Worm (Caenorhabditis elegans): ENCODE results near the gene sri-2.
"Not testable (repeated sequence)": the region's sequence is repeated elsewhere in the genome, so short reads cannot be mapped to it uniquely, and the experiment has no call there.

The sri-2 gene

DNA sequence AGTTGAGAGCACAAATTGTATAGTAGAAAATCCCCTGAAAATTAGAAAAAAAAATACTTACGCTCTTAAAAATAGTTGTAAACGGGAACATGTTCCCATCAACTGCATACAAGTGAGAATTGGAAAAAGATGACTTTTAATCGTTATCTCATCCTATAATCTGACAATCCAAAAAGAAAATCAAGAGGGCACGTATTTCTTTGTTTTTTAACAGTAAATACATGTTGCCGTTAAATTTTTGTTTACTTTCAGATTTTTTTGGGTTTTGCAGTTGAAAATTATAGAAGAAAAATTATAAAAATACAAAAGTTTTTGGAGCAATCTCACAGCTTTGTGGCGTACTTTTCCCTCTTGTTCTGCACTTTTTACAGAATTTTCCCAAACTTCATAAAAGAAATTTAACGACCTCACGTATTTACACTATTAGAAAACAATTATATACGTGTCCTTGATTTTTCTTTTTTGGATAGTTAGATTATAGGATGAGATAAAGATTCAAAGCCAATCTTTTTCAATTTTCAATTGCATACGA lies 31.7 kb upstream of the sri-2 start, which contains the start of the genes C06C6.9 and C06C6.8:
Gene C06C6.9, minus strand, starts transcription at position 101 of the 532 bp plus-strand sequence.
Gene C06C6.8, plus strand, starts transcription at position 482 of the 532 bp plus-strand sequence.
- TF ChIP-seq lin-11 (tag; optimal IDR thresholded peaks at IDR 0.05) (no peak), lim-6 (tag; optimal IDR thresholded peaks at IDR 0.05) (no peak), nhr-232 (tag; optimal IDR thresholded peaks at IDR 0.05) (no peak), unc-86 (tag; optimal IDR thresholded peaks at IDR 0.05) (no peak), F13H6.1 (tag; optimal IDR thresholded peaks at IDR 0.05) (no peak), ttx-3 (tag; optimal IDR thresholded peaks at IDR 0.05) (no peak), T23F11.4 (GFP tag; optimal IDR thresholded peaks at IDR 0.05) (no peak), K09A11.1 (tag; optimal IDR thresholded peaks at IDR 0.05; ENCODE audit: insufficient read depth) (no peak), Y22D7AL.16 (tag; optimal IDR thresholded peaks at IDR 0.05) (no peak), unc-42 (tag; optimal IDR thresholded peaks at IDR 0.05) (no peak), ceh-6 (GFP tag; optimal IDR thresholded peaks at IDR 0.05) (no peak), npax-4 (tag; optimal IDR thresholded peaks at IDR 0.05) (no peak), hlh-30 (tag; optimal IDR thresholded peaks at IDR 0.05; ENCODE audit: insufficient read depth) (no peak), odd-2 (tag; optimal IDR thresholded peaks at IDR 0.05) (no peak), nfya-1 (tag; optimal IDR thresholded peaks at IDR 0.05) (no peak)

DNA sequence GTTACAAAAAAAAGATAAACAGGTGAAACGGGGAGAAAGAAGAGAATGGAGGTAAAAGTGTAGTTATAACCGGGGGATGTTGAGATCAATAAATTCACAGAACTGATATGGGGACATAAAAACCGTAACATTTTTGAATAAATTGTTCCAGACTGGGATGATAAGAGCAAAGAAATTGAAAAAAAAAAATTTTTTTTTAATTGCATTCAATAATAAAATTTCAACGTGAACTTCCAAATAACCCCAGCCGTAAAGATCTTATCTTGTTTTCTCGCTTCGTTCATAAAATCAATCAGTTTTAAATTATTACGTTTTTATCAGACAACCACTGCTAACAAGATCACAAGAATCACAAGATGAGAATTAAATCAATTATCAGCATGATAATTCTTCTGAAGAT lies 26.8 kb upstream of the sri-2 start, which contains the start of gene C06C6.7:
Gene C06C6.7, plus strand, starts transcription at position 301 of the 400 bp plus-strand sequence.
- not testable (repeated sequence) for TF ChIP-seq elt-2 (tag; optimal IDR thresholded peaks at IDR 0.05); hlh-13 (GFP tag; optimal IDR thresholded peaks at IDR 0.05); lim-6 (tag; optimal IDR thresholded peaks at IDR 0.05)

DNA sequence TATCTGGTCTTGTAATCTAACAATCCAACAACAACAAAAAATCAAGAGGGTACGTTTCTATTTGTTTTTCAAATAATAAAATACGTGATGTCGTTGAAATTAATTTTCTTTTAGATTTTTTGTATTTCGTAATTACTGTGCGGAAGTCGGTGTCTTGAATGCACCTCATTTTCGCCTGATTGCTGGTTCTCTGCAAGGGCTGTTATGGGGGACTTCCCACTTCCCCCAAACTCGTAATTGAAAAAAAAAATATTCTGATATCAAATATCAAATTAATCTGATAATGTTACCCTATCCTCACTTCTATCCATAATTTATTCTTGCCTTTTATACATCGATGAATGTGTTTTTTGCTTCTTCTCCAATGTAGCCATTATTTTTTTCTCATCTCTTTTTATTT lies 23.1 kb upstream of the sri-2 start, which contains the start of gene F36G9.15:
Gene F36G9.15, minus strand, starts transcription at position 101 of the 400 bp plus-strand sequence.
- TF ChIP-seq ceh-19 (GFP tag; optimal IDR thresholded peaks at IDR 0.05) (no peak), ceh-2 (tag; optimal IDR thresholded peaks at IDR 0.05) (no peak), sox-2 (GFP tag; IDR thresholded peaks at IDR 0.05) (no peak), hlh-15 (tag; optimal IDR thresholded peaks at IDR 0.05) (no peak), unc-3 (GFP tag; conservative IDR thresholded peaks at IDR 0.05) (no peak), unc-3 (tag; optimal IDR thresholded peaks at IDR 0.05) (no peak), nhr-11 (tag; optimal IDR thresholded peaks at IDR 0.05) (no peak), hlh-6 (tag; optimal IDR thresholded peaks at IDR 0.05) (no peak), lin-11 (tag; optimal IDR thresholded peaks at IDR 0.05) (no peak), ama-1 (optimal IDR thresholded peaks at IDR 0.05) (no peak), ceh-6 (GFP tag; optimal IDR thresholded peaks at IDR 0.05) (no peak), nhr-232 (tag; optimal IDR thresholded peaks at IDR 0.05) (no peak), Y22D7AL.16 (tag; optimal IDR thresholded peaks at IDR 0.05) (no peak), pha-4 (tag; optimal IDR thresholded peaks at IDR 0.05) (no peak), unc-42 (tag; optimal IDR thresholded peaks at IDR 0.05) (no peak), ets-4 (tag; optimal IDR thresholded peaks at IDR 0.05) (no peak), unc-55 (GFP tag; optimal IDR thresholded peaks at IDR 0.05) (no peak), pros-1 (tag; optimal IDR thresholded peaks at IDR 0.05) (no peak), fkh-6 (tag; optimal IDR thresholded peaks at IDR 0.05) (no peak)

DNA sequence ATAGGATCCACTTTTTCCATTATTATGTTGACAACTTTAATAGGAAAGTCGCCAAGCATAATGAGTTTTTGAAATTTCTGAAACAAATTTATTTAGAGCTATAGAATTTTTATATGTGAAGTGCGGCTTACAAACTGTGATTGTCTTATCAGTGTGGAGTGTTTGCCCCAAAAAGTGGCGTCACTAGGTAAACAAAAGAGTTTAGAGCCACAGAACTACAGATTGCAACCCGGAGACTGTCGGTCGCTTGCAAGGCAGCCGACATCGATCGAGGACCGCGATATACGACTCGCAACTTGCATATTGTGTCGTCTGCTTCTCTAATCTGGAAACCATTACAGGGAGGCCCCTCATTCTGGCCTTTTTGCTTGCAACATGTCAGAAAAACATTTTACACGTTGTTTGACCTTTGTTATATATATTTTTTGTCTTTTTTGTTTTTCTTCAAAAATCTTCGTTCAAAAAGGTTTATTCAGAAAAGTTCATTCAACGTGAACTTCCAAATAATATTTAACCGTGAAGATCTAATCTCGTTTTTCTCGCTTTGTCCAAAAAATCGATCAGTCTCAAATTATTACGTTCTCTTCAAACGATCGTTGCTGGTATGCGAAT lies 17.8 kb upstream of the sri-2 start, which contains the start of the genes fbxa-99 and F36G9.13:
Gene fbxa-99, minus strand, starts transcription at position 122 of the 612 bp plus-strand sequence.
Gene F36G9.13, plus strand, starts transcription at position 562 of the 612 bp plus-strand sequence.
- TF ChIP-seq eyg-1 (tag; optimal IDR thresholded peaks at IDR 0.05): no peak
- no peak for TF ChIP-seq unc-3 (GFP tag; conservative IDR thresholded peaks at IDR 0.05)
- TF ChIP-seq unc-3 (tag; optimal IDR thresholded peaks at IDR 0.05): no peak
- TF ChIP-seq unc-55 (GFP tag; optimal IDR thresholded peaks at IDR 0.05): no peak
- TF ChIP-seq ceh-31 (tag; optimal IDR thresholded peaks at IDR 0.05): no peak
- TF ChIP-seq ceh-18 (tag; optimal IDR thresholded peaks at IDR 0.05): no peak
- no peak for TF ChIP-seq dve-1 (tag; optimal IDR thresholded peaks at IDR 0.05)
- no peak for TF ChIP-seq sox-4 (tag; optimal IDR thresholded peaks at IDR 0.05)
- no peak for TF ChIP-seq fax-1 (tag; optimal IDR thresholded peaks at IDR 0.05)
- TF ChIP-seq C08G9.2 (tag; optimal IDR thresholded peaks at IDR 0.05): no peak
- TF ChIP-seq madf-2 (tag; optimal IDR thresholded peaks at IDR 0.05): no peak

All from whole organism, late embryonic.